Worm (Caenorhabditis elegans) whole organism, L4 larva: Measurements from ENCODE around the gene F44F4.10.

Experiments
- F10B5.3 ChIP-seq: sonication (generic microtip); optimal IDR thresholded peaks from 2 replicates; lab custom pipeline; 2016; ENCODE audit warnings: mild to moderate bottlenecking, missing genetic modification characterization, missing compliant biosample characterization
- F44E2.7 ChIP-seq: fragments of 200-800 bp; sonication (Bioruptor generic); IDR thresholded peaks from 2 replicates; pipeline ENCODE4 v2.1.2; 2022; ENCODE audit warnings: missing genetic modification characterization, missing compliant biosample characterization
- F49E8.2 ChIP-seq: sonication (generic microtip); optimal IDR thresholded peaks from 2 replicates; lab custom pipeline; 2016; ENCODE audit warnings: missing compliant biosample characterization, mild to moderate bottlenecking, missing genetic modification characterization, borderline replicate concordance
- ZK337.2 ChIP-seq: fragments of 200-800 bp; sonication (Bioruptor generic); IDR thresholded peaks from 2 replicates; pipeline ENCODE4 v1.3.6; 2022; ENCODE audit warnings: missing genetic modification reagents, missing genetic modification characterization, missing compliant biosample characterization
- aha-1 ChIP-seq: fragments of 150-350 bp; peaks from one replicate; lab custom pipeline; 2014; ENCODE audit warnings: missing biosample characterization, missing genetic modification characterization
- arid-1 ChIP-seq: fragments of 200-800 bp; sonication (Bioruptor generic); conservative IDR thresholded peaks from 2 replicates; pipeline ENCODE4 v1.3.6; 2022; ENCODE audit warnings: missing genetic modification reagents, missing genetic modification characterization, missing compliant biosample characterization
- ceh-20 ChIP-seq: fragments of 200-800 bp; sonication (Bioruptor generic); IDR thresholded peaks from 2 replicates; pipeline ENCODE4 v1.3.6; 2022; ENCODE audit warnings: missing genetic modification reagents, missing genetic modification characterization, missing compliant biosample characterization
- daf-12 ChIP-seq: fragments of 150-350 bp; optimal IDR thresholded peaks from 2 replicates; lab custom pipeline; 2014; ENCODE audit warnings: missing biosample characterization, missing genetic modification reagents, missing genetic modification characterization
- daf-16 ChIP-seq, 3 experiments: sonication (generic microtip); optimal IDR thresholded peaks; 2 replicates each; lab custom pipeline; 2016 to 2017; ENCODE audit warnings: missing genetic modification characterization in 3 of 3, missing genetic modification reagents in 3 of 3, mild to moderate bottlenecking in 2 of 3, missing compliant biosample characterization in 2 of 3, missing biosample characterization in 1 of 3, moderate library complexity in 1 of 3
- dmd-8 ChIP-seq: fragments of 200-800 bp; sonication (Bioruptor generic); IDR thresholded peaks from 2 replicates; pipeline ENCODE4 v1.3.6; 2022; ENCODE audit warnings: missing genetic modification characterization, missing compliant biosample characterization
- egl-43 ChIP-seq: fragments of 200-800 bp; sonication (Bioruptor generic); IDR thresholded peaks from 2 replicates; pipeline ENCODE4 v1.3.6; 2022; ENCODE audit warnings: missing genetic modification reagents, missing genetic modification characterization, missing compliant biosample characterization
- gei-8 ChIP-seq: fragments of 200-800 bp; sonication (Bioruptor generic); optimal IDR thresholded peaks from 2 replicates; lab custom pipeline; 2018; ENCODE audit warnings: mild to moderate bottlenecking, missing genetic modification characterization, missing compliant biosample characterization
- hlh-11 ChIP-seq: fragments of 200-800 bp; sonication (Bioruptor generic); optimal IDR thresholded peaks from 2 replicates; lab custom pipeline; 2018; ENCODE audit warnings: mild to moderate bottlenecking, missing genetic modification characterization, missing compliant biosample characterization
- hlh-30 ChIP-seq: sonication (generic microtip); optimal IDR thresholded peaks from 2 replicates; lab custom pipeline; 2017; ENCODE audit warnings: antibody characterized with exemption, mild to moderate bottlenecking, missing genetic modification characterization, missing compliant biosample characterization; ENCODE audit not compliant: insufficient read depth
- jun-1 ChIP-seq: fragments of 150-350 bp; optimal IDR thresholded peaks from 2 replicates; lab custom pipeline; 2014; ENCODE audit warnings: missing biosample characterization, missing genetic modification reagents, missing genetic modification characterization
- lim-7 ChIP-seq: fragments of 200-800 bp; sonication (Bioruptor generic); IDR thresholded peaks from 2 replicates; pipeline ENCODE4 v1.3.6; 2022; ENCODE audit warnings: missing genetic modification characterization, missing compliant biosample characterization
- lin-13 ChIP-seq: fragments of 150-350 bp; optimal IDR thresholded peaks from 2 replicates; lab custom pipeline; 2014; ENCODE audit warnings: missing biosample characterization, missing genetic modification reagents, missing genetic modification characterization
- lin-29 ChIP-seq: fragments of 200-800 bp; sonication (Bioruptor generic); IDR thresholded peaks from 2 replicates; pipeline ENCODE4 v1.3.6; 2022; ENCODE audit warnings: missing genetic modification reagents, missing genetic modification characterization, missing compliant biosample characterization
- lin-38 ChIP-seq: fragments of 200-800 bp; sonication (Bioruptor generic); IDR thresholded peaks from 2 replicates; pipeline ENCODE4 v1.3.6; 2022; ENCODE audit warnings: missing genetic modification reagents, missing genetic modification characterization, missing compliant biosample characterization
- lir-3 ChIP-seq: sonication (generic microtip); optimal IDR thresholded peaks from 2 replicates; lab custom pipeline; 2016; ENCODE audit warnings: mild to moderate bottlenecking, missing genetic modification characterization, missing compliant biosample characterization
- madf-9 ChIP-seq: fragments of 200-800 bp; sonication (Bioruptor generic); conservative IDR thresholded peaks from 2 replicates; pipeline ENCODE4 v1.3.6; 2022; ENCODE audit warnings: missing genetic modification reagents, missing genetic modification characterization, missing compliant biosample characterization
- nhr-10 ChIP-seq: fragments of 150-350 bp; optimal IDR thresholded peaks from 2 replicates; lab custom pipeline; 2014; ENCODE audit warnings: missing biosample characterization, missing genetic modification characterization
- nhr-28 ChIP-seq: fragments of 150-350 bp; optimal IDR thresholded peaks from 2 replicates; lab custom pipeline; 2014; ENCODE audit warnings: missing biosample characterization, missing genetic modification characterization
- nhr-41 ChIP-seq: fragments of 200-800 bp; sonication (Bioruptor generic); IDR thresholded peaks from 2 replicates; pipeline ENCODE4 v1.3.6; 2022; ENCODE audit warnings: missing genetic modification reagents, missing genetic modification characterization, missing compliant biosample characterization
- nhr-42 ChIP-seq: fragments of 200-800 bp; sonication (Bioruptor generic); IDR thresholded peaks from 2 replicates; pipeline ENCODE4 v1.3.6; 2022; ENCODE audit warnings: missing genetic modification characterization, missing compliant biosample characterization
- nhr-76 ChIP-seq: fragments of 150-350 bp; optimal IDR thresholded peaks from 2 replicates; lab custom pipeline; 2014; ENCODE audit warnings: missing biosample characterization, missing genetic modification characterization
- php-3 ChIP-seq: fragments of 200-800 bp; sonication (Bioruptor generic); IDR thresholded peaks from 2 replicates; pipeline ENCODE4 v1.3.6; 2022; ENCODE audit warnings: missing genetic modification reagents, missing genetic modification characterization, missing compliant biosample characterization
- set-16 ChIP-seq: fragments of 200-800 bp; sonication (Bioruptor generic); IDR thresholded peaks from 2 replicates; pipeline ENCODE4 v1.3.6; 2022; ENCODE audit warnings: missing genetic modification reagents, missing genetic modification characterization, missing compliant biosample characterization
- spr-1 ChIP-seq: sonication (generic microtip); optimal IDR thresholded peaks from 2 replicates; lab custom pipeline; 2016; ENCODE audit warnings: mild to moderate bottlenecking, missing genetic modification characterization, missing compliant biosample characterization
- tag-97 ChIP-seq: fragments of 200-800 bp; sonication (Bioruptor generic); IDR thresholded peaks from 2 replicates; pipeline ENCODE4 v1.3.6; 2022; ENCODE audit warnings: missing genetic modification characterization, missing compliant biosample characterization
- tra-1 ChIP-seq: fragments of 200-800 bp; sonication (Bioruptor generic); IDR thresholded peaks from 2 replicates; pipeline ENCODE4 v1.3.6; 2022; ENCODE audit warnings: missing genetic modification reagents, missing genetic modification characterization, missing compliant biosample characterization
- unc-62 ChIP-seq, 3 experiments: fragments of 150-350 bp in 1 of 3; sonication (generic microtip); optimal IDR thresholded peaks in 2 of 3; peaks in 1 of 3; 1 replicate in 1 of 3; 2 replicates in 2 of 3; lab custom pipeline; 2014 to 2017; ENCODE audit warnings: missing biosample characterization in 3 of 3, missing genetic modification characterization in 3 of 3, missing genetic modification reagents in 3 of 3, missing genotype in 1 of 3
- vab-7 ChIP-seq: fragments of 200-800 bp; sonication (Bioruptor generic); IDR thresholded peaks from 2 replicates; pipeline ENCODE4 v1.3.6; 2022; ENCODE audit warnings: missing genetic modification reagents, missing genetic modification characterization, missing compliant biosample characterization
- zag-1 ChIP-seq: fragments of 150-350 bp; optimal IDR thresholded peaks from 2 replicates; lab custom pipeline; 2014; ENCODE audit warnings: missing biosample characterization, missing genetic modification characterization
- zfp-2 ChIP-seq: sonication (generic microtip); optimal IDR thresholded peaks from 2 replicates; lab custom pipeline; 2016; ENCODE audit warnings: mild to moderate bottlenecking, missing genetic modification characterization, missing compliant biosample characterization

F44F4.10 gene

ce11 chrII:10917174-10917573 lies at the start of gene F44F4.10:
Gene F44F4.10, minus strand, starts transcription at chrII:10917274.
- TF ChIP-seq set-16 (GFP tag; lab: Robert Waterston, UW) (no peak), nhr-76 (tag; lab: Kevin White, UChicago) (no peak), unc-62 (GFP tag; optimal IDR thresholded peaks at IDR 0.05 in 1 of 2; lab: Kevin White, UChicago) (peak in 1 of 2 experiments; percentile 48), unc-62 (tag; optimal IDR thresholded peaks at IDR 0.05; lab: Kevin White, UChicago) (no peak), hlh-30 (no peak), daf-12 (tag; lab: Kevin White, UChicago) (no peak), nhr-28 (tag; lab: Kevin White, UChicago) (no peak)

DNA sequence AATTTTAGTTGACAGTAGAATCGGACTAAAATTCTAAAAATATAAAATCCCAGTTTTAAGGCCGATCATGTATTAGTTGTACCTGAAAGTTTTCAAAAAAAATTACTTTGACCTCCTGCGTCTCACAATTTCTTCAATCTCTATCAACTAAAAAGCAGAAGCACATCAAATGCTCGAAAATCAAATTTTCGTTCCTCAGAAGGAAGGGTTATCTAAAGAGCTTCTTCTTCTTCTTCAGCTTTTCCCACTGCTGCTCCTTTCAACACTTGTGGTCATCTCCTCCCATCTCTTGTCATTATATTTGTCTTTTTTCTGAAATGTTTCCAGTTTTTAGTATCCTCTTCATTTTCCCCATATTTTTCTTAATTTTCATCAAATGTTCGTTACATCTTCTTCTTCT lies 47.7 kb upstream of the F44F4.10 start:
- TF ChIP-seq daf-16 (GFP tag; optimal IDR thresholded peaks at IDR 0.05; lab: Kevin White, UChicago) = no peak
- TF ChIP-seq daf-16 (tag; optimal IDR thresholded peaks at IDR 0.05; lab: Kevin White, UChicago) = no peak
- no peak for TF ChIP-seq zfp-2
- no peak for TF ChIP-seq php-3
- no peak for TF ChIP-seq lin-13 (GFP tag; lab: Kevin White, UChicago)
- no peak for TF ChIP-seq vab-7 (GFP tag; lab: Robert Waterston, UW)
- no peak for TF ChIP-seq F49E8.2 (tag; lab: Kevin White, UChicago)
- TF ChIP-seq madf-9 (GFP tag; lab: Robert Waterston, UW) = no peak
- TF ChIP-seq tag-97 (GFP tag; lab: Robert Waterston, UW) = no peak
- TF ChIP-seq jun-1 (tag; lab: Kevin White, UChicago) = no peak

DNA sequence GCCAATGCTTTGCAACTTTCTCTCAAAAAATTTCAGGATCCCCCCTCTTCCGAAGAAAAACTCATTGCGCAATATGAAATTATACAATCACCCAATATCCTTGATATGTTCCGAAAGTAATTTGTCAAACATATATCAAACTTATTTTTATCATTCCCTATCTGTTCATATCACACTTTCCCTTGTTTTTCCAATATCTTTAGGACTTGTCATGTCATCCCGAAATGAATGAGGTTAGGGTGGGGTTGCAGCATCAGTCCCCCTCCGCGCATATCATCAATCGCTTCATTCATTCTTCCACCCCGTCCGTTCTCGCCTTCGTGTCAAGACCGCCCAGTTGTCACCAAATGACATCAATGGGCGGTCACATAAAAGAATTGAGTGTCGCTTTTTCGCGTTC lies 42.6 kb upstream of the F44F4.10 start:
- no peak for TF ChIP-seq lin-38 (GFP tag; lab: Robert Waterston, UW)
- no peak for TF ChIP-seq lir-3 (tag; lab: Kevin White, UChicago)
- no peak for TF ChIP-seq F10B5.3 (tag; lab: Kevin White, UChicago)
- no peak for TF ChIP-seq spr-1 (tag; lab: Kevin White, UChicago)
- TF ChIP-seq zag-1 = no peak

- TF ChIP-seq dmd-8 (no peak), tag-97 (GFP tag; lab: Robert Waterston, UW) (no peak), egl-43 (GFP tag; lab: Robert Waterston, UW) (no peak), hlh-11 (tag; lab: Kevin White, UChicago) (no peak), nhr-10 (tag; lab: Kevin White, UChicago) (no peak), F44E2.7 (GFP tag; lab: Robert Waterston, UW) (no peak), lir-3 (tag; lab: Kevin White, UChicago) (no peak), ZK337.2 (GFP tag; lab: Robert Waterston, UW) (no peak), aha-1 (tag; lab: Kevin White, UChicago) (peak; percentile 67), tra-1 (GFP tag; lab: Robert Waterston, UW) (no peak), lin-29 (GFP tag; lab: Robert Waterston, UW) (no peak), gei-8 (GFP tag; lab: Kevin White, UChicago) (no peak), nhr-42 (GFP tag; lab: Robert Waterston, UW) (no peak), lim-7 (GFP tag; lab: Robert Waterston, UW) (no peak), arid-1 (GFP tag; lab: Robert Waterston, UW) (no peak), nhr-41 (GFP tag; lab: Robert Waterston, UW) (no peak), madf-9 (GFP tag; lab: Robert Waterston, UW) (no peak), ceh-20 (GFP tag; lab: Robert Waterston, UW) (0 out of 2 replicates have a peak, but pooled peaks have one; percentile 23)
- TF ChIP-seq, all 104 proteins: peak for 2
Observed at ce11 chrII:10959138-10959537, 42.1 kb upstream of the F44F4.10 start.
